Worm (Caenorhabditis elegans) whole organism, L1 larva: ENCODE data around the gene vglu-2.

Source experiments
- C04F5.9 ChIP-seq: sonication (generic microtip); optimal IDR thresholded peaks from 2 replicates; lab custom pipeline; 2016; ENCODE audit warnings: missing genetic modification characterization, missing compliant biosample characterization
- C16A3.4 ChIP-seq: fragments of 150-350 bp; optimal IDR thresholded peaks from 2 replicates; lab custom pipeline; 2014; ENCODE audit warnings: missing biosample characterization, missing genetic modification characterization
- C34B4.2 ChIP-seq: sonication (generic microtip); optimal IDR thresholded peaks from 2 replicates; lab custom pipeline; 2017; ENCODE audit warnings: mild to moderate bottlenecking, missing genetic modification characterization, missing compliant biosample characterization
- Y116A8C.19 ChIP-seq: sonication (generic microtip); optimal IDR thresholded peaks from 2 replicates; lab custom pipeline; 2016; ENCODE audit warnings: missing compliant biosample characterization, missing genetic modification characterization, borderline replicate concordance
- aly-2 ChIP-seq: fragments of 150-350 bp; optimal IDR thresholded peaks from 2 replicates; lab custom pipeline; 2014; ENCODE audit warnings: missing biosample characterization, missing genetic modification characterization
- ceh-63 ChIP-seq: fragments of 200-800 bp; sonication (Bioruptor generic); optimal IDR thresholded peaks from 2 replicates; lab custom pipeline; 2018; ENCODE audit warnings: mild to moderate bottlenecking, missing genetic modification characterization, missing compliant biosample characterization
- ceh-8 ChIP-seq: fragments of 200-800 bp; sonication (Bioruptor generic); optimal IDR thresholded peaks from 2 replicates; lab custom pipeline; 2018; ENCODE audit warnings: mild to moderate bottlenecking, missing genetic modification characterization, moderate library complexity, missing compliant biosample characterization
- ceh-90 ChIP-seq: sonication (generic microtip); optimal IDR thresholded peaks from 2 replicates; lab custom pipeline; 2016; ENCODE audit warnings: missing genetic modification characterization, missing compliant biosample characterization
- ces-1 ChIP-seq: fragments of 150-350 bp; optimal IDR thresholded peaks from 2 replicates; lab custom pipeline; 2014; ENCODE audit warnings: missing biosample characterization, missing genetic modification reagents, missing genetic modification characterization
- dpl-1 ChIP-seq, 3 experiments: fragments of 150-350 bp in 2 of 3; sonication (generic microtip) in 1 of 3; optimal IDR thresholded peaks; 2 replicates each; lab custom pipeline; 2014 to 2017; ENCODE audit warnings: missing biosample characterization in 3 of 3, missing genetic modification characterization in 3 of 3, missing genetic modification reagents in 3 of 3
- efl-1 ChIP-seq, 4 experiments: fragments of 150-350 bp; optimal IDR thresholded peaks in 3 of 4; peaks in 1 of 4; 1 replicate in 1 of 4; 2 replicates in 3 of 4; lab custom pipeline; 2014; ENCODE audit warnings: missing biosample characterization in 2 of 4, missing genetic modification characterization in 2 of 4, missing genetic modification reagents in 2 of 4
- efl-3 ChIP-seq: fragments of 200-800 bp; sonication (Bioruptor generic); optimal IDR thresholded peaks from 2 replicates; lab custom pipeline; 2018; ENCODE audit warnings: mild to moderate bottlenecking, missing genetic modification characterization, missing compliant biosample characterization
- egl-13 ChIP-seq: sonication (generic microtip); optimal IDR thresholded peaks from 2 replicates; lab custom pipeline; 2016; ENCODE audit warnings: missing genotype, missing genetic modification reagents, missing genetic modification characterization, missing compliant biosample characterization
- egl-27 ChIP-seq, 2 experiments: fragments of 150-350 bp in 1 of 2; sonication (generic microtip); optimal IDR thresholded peaks; 3 replicates each; lab custom pipeline; 2017 to 2018; ENCODE audit warnings: missing biosample characterization in 2 of 2, missing genetic modification characterization in 2 of 2, missing genetic modification reagents in 2 of 2
- elt-2 ChIP-seq: sonication (generic microtip); optimal IDR thresholded peaks from 2 replicates; lab custom pipeline; 2016; ENCODE audit warnings: missing genetic modification characterization, mild to moderate bottlenecking, inconsistent platforms, missing compliant biosample characterization, missing genetic modification reagents
- elt-3 ChIP-seq, 6 experiments: fragments of 150-350 bp in 1 of 6; sonication (generic microtip); optimal IDR thresholded peaks; 2 replicates each; lab custom pipeline; 2017 to 2018; ENCODE audit warnings: missing biosample characterization in 6 of 6, missing genetic modification characterization in 6 of 6, inconsistent platforms in 1 of 6
- ets-5 ChIP-seq: fragments of 200-800 bp; sonication (Bioruptor generic); IDR thresholded peaks from 2 replicates; pipeline ENCODE4 v1.3.6; 2022; ENCODE audit warnings: missing genetic modification characterization, missing compliant biosample characterization
- fkh-10 ChIP-seq: sonication (generic microtip); optimal IDR thresholded peaks from 2 replicates; lab custom pipeline; 2017; ENCODE audit warnings: missing biosample characterization, missing genetic modification reagents, missing genetic modification characterization
- hlh-17 ChIP-seq: fragments of 200-800 bp; sonication (Bioruptor generic); optimal IDR thresholded peaks from 2 replicates; lab custom pipeline; 2018; ENCODE audit warnings: missing genetic modification characterization, mild to moderate bottlenecking, missing compliant biosample characterization, moderate library complexity, borderline replicate concordance
- irx-1 ChIP-seq: sonication (generic microtip); optimal IDR thresholded peaks from 2 replicates; lab custom pipeline; 2016; ENCODE audit warnings: missing genetic modification characterization, missing compliant biosample characterization
- jun-1 ChIP-seq: fragments of 150-350 bp; optimal IDR thresholded peaks from 2 replicates; lab custom pipeline; 2014; ENCODE audit warnings: missing biosample characterization, missing genetic modification reagents, missing genetic modification characterization
- lin-14 ChIP-seq: fragments of 200-800 bp; sonication (Bioruptor generic); optimal IDR thresholded peaks from 2 replicates; lab custom pipeline; 2018; ENCODE audit warnings: mild to moderate bottlenecking, missing genetic modification characterization, moderate library complexity, missing compliant biosample characterization
- lin-15B ChIP-seq: fragments of 150-350 bp; sonication (generic microtip); optimal IDR thresholded peaks from 3 replicates; lab custom pipeline; 2014; ENCODE audit warnings: missing biosample characterization, missing genetic modification characterization
- lin-39 ChIP-seq: fragments of 150-350 bp; optimal IDR thresholded peaks from 2 replicates; lab custom pipeline; 2014; ENCODE audit warnings: missing biosample characterization, missing genetic modification reagents, missing genetic modification characterization
- lir-3 ChIP-seq: sonication (generic microtip); optimal IDR thresholded peaks from 2 replicates; lab custom pipeline; 2016; ENCODE audit warnings: mild to moderate bottlenecking, missing genetic modification characterization, moderate library complexity, missing compliant biosample characterization; ENCODE audit not compliant: poor library complexity
- mab-9 ChIP-seq: fragments of 200-800 bp; sonication (Bioruptor generic); IDR thresholded peaks from 2 replicates; pipeline ENCODE4 v1.3.6; 2022; ENCODE audit warnings: missing genetic modification reagents, missing genetic modification characterization, missing compliant biosample characterization
- nhr-12 ChIP-seq: sonication (generic microtip); optimal IDR thresholded peaks from 2 replicates; lab custom pipeline; 2017; ENCODE audit warnings: missing biosample characterization, missing genetic modification characterization
- nhr-19 ChIP-seq: fragments of 200-800 bp; sonication (Bioruptor generic); conservative IDR thresholded peaks from 2 replicates; pipeline ENCODE4 v1.3.6; 2022; ENCODE audit warnings: missing genetic modification characterization, missing compliant biosample characterization
- nhr-237 ChIP-seq: fragments of 150-350 bp; optimal IDR thresholded peaks from 2 replicates; lab custom pipeline; 2014; ENCODE audit warnings: missing biosample characterization, missing genetic modification characterization
- nhr-47 ChIP-seq: sonication (generic microtip); optimal IDR thresholded peaks from 2 replicates; lab custom pipeline; 2016; ENCODE audit warnings: mild to moderate bottlenecking, missing genetic modification characterization, moderate library complexity, missing compliant biosample characterization
- nhr-71 ChIP-seq: sonication (generic microtip); optimal IDR thresholded peaks from 2 replicates; lab custom pipeline; 2016; ENCODE audit warnings: mild to moderate bottlenecking, missing genetic modification characterization, moderate library complexity, missing compliant biosample characterization
- nhr-77 ChIP-seq: fragments of 150-350 bp; optimal IDR thresholded peaks from 2 replicates; lab custom pipeline; 2014; ENCODE audit warnings: missing biosample characterization, missing genetic modification characterization
- nhr-90 ChIP-seq: sonication (generic microtip); optimal IDR thresholded peaks from 2 replicates; lab custom pipeline; 2016; ENCODE audit warnings: mild to moderate bottlenecking, missing genetic modification characterization, missing compliant biosample characterization; ENCODE audit not compliant: poor library complexity
- pag-3 ChIP-seq: sonication (generic microtip); optimal IDR thresholded peaks from 2 replicates; lab custom pipeline; 2017; ENCODE audit warnings: missing genetic modification characterization, mild to moderate bottlenecking, missing compliant biosample characterization, antibody characterized with exemption, borderline replicate concordance; ENCODE audit not compliant: insufficient read depth
- pax-3 ChIP-seq: fragments of 200-800 bp; sonication (Bioruptor generic); optimal IDR thresholded peaks from 2 replicates; lab custom pipeline; 2018; ENCODE audit warnings: mild to moderate bottlenecking, missing genetic modification characterization, moderate library complexity, missing compliant biosample characterization
- pqm-1 ChIP-seq: sonication (generic microtip); optimal IDR thresholded peaks from 3 replicates; lab custom pipeline; 2017; ENCODE audit warnings: missing biosample characterization, missing genetic modification characterization
- rnt-1 ChIP-seq: sonication (generic microtip); optimal IDR thresholded peaks from 2 replicates; lab custom pipeline; 2016; ENCODE audit warnings: mild to moderate bottlenecking, missing genetic modification characterization, moderate library complexity, missing compliant biosample characterization
- snu-23 ChIP-seq: sonication (generic microtip); optimal IDR thresholded peaks from 2 replicates; lab custom pipeline; 2016; ENCODE audit warnings: missing genetic modification characterization, missing compliant biosample characterization
- sptf-1 ChIP-seq: fragments of 150-350 bp; optimal IDR thresholded peaks from 2 replicates; lab custom pipeline; 2014; ENCODE audit warnings: missing biosample characterization, missing genetic modification characterization
- sup-37 ChIP-seq: fragments of 200-800 bp; sonication (Bioruptor generic); optimal IDR thresholded peaks from 2 replicates; lab custom pipeline; 2018; ENCODE audit warnings: mild to moderate bottlenecking, missing genetic modification characterization, missing compliant biosample characterization
- tbx-2 ChIP-seq: sonication (generic microtip); optimal IDR thresholded peaks from 2 replicates; lab custom pipeline; 2016; ENCODE audit warnings: missing genetic modification characterization, missing compliant biosample characterization
- unc-130 ChIP-seq: fragments of 150-350 bp; optimal IDR thresholded peaks from 2 replicates; lab custom pipeline; 2017; ENCODE audit warnings: missing biosample characterization, missing genetic modification characterization, inconsistent platforms
- unc-30 ChIP-seq: sonication (generic microtip); optimal IDR thresholded peaks from 2 replicates; lab custom pipeline; 2017; ENCODE audit warnings: missing biosample characterization, missing genetic modification characterization
- unc-86 ChIP-seq: sonication (generic microtip); optimal IDR thresholded peaks from 2 replicates; lab custom pipeline; 2016; ENCODE audit warnings: missing genetic modification characterization, missing compliant biosample characterization
- unc-98 ChIP-seq: fragments of 200-800 bp; sonication (Bioruptor generic); IDR thresholded peaks from 2 replicates; pipeline ENCODE4 v1.3.6; 2022; ENCODE audit warnings: missing genetic modification characterization, missing compliant biosample characterization
- vab-15 ChIP-seq: sonication (generic microtip); optimal IDR thresholded peaks from 2 replicates; lab custom pipeline; 2017; ENCODE audit warnings: missing genotype, mild to moderate bottlenecking, missing genetic modification characterization, missing compliant biosample characterization
- xbp-1 ChIP-seq: sonication (generic microtip); optimal IDR thresholded peaks from 2 replicates; lab custom pipeline; 2016; ENCODE audit warnings: missing genetic modification characterization, missing compliant biosample characterization
- zip-4 ChIP-seq: fragments of 200-800 bp; sonication (Bioruptor generic); optimal IDR thresholded peaks from 2 replicates; lab custom pipeline; 2018; ENCODE audit warnings: mild to moderate bottlenecking, missing genetic modification characterization, moderate library complexity, missing compliant biosample characterization
- ztf-11 ChIP-seq, 2 experiments: sonication (generic microtip); optimal IDR thresholded peaks; 2 replicates each; lab custom pipeline; 2016 to 2017; ENCODE audit warnings: missing genetic modification characterization in 2 of 2, missing biosample characterization in 1 of 2, missing compliant biosample characterization in 1 of 2

The vglu-2 gene

ce11 chrIII:10328565-10329541, 33.9 kb downstream of the vglu-2 start (continued):
- TF ChIP-seq ztf-11 (tag; optimal IDR thresholded peaks at IDR 0.05; lab: Kevin White, UChicago) = no peak
- TF ChIP-seq tbx-2 (tag; lab: Kevin White, UChicago) = no peak
- TF ChIP-seq C34B4.2 (tag; lab: Kevin White, UChicago) = no peak
- TF ChIP-seq ces-1 = no peak
- peak; percentile 54 for TF ChIP-seq lin-14
- no peak for TF ChIP-seq C16A3.4
- no peak for TF ChIP-seq unc-86 (tag; lab: Kevin White, UChicago)
- no peak for TF ChIP-seq ceh-8
- no peak for TF ChIP-seq hlh-17 (GFP tag; lab: Kevin White, UChicago)
- TF ChIP-seq nhr-12 (tag; lab: Kevin White, UChicago) = no peak
- TF ChIP-seq nhr-237 = no peak
- no peak for TF ChIP-seq mab-9
- TF ChIP-seq aly-2 = no peak
- TF ChIP-seq elt-2 (tag; lab: Kevin White, UChicago) = no peak
- TF ChIP-seq elt-3 (tag; optimal IDR thresholded peaks at IDR 0.05; lab: Kevin White, UChicago) = no peak
- no peak for TF ChIP-seq sup-37 (GFP tag; lab: Kevin White, UChicago)
- TF ChIP-seq dpl-1 (GFP tag; optimal IDR thresholded peaks at IDR 0.05; lab: Kevin White, UChicago) = no peak
- no peak for TF ChIP-seq pqm-1 (tag; lab: Kevin White, UChicago)
- no peak for TF ChIP-seq ceh-90 (tag; lab: Kevin White, UChicago)
- TF ChIP-seq efl-1 (optimal IDR thresholded peaks at IDR 0.05; lab: Kevin White, UChicago) = peak in 1 of 2 experiments; percentile 15
- no peak for TF ChIP-seq efl-1 (GFP tag; optimal IDR thresholded peaks at IDR 0.05 in 1 of 2; lab: Kevin White, UChicago)
- TF ChIP-seq nhr-19 (GFP tag; lab: Robert Waterston, UW) = no peak
- TF ChIP-seq nhr-47 (tag; lab: Kevin White, UChicago) = no peak
- no peak for TF ChIP-seq unc-98
- TF ChIP-seq fkh-10 (GFP tag; lab: Kevin White, UChicago) = no peak
- TF ChIP-seq nhr-90 (tag; lab: Kevin White, UChicago) = no peak
- TF ChIP-seq egl-13 (tag; lab: Kevin White, UChicago) = no peak
- TF ChIP-seq irx-1 (tag; lab: Kevin White, UChicago) = no peak
- TF ChIP-seq lin-39 (tag; lab: Kevin White, UChicago) = no peak
- TF ChIP-seq zip-4 = no peak
- peak; percentile 27 for TF ChIP-seq nhr-71 (tag; lab: Kevin White, UChicago)
- TF ChIP-seq efl-3 = no peak
- TF ChIP-seq snu-23 (GFP tag; lab: Kevin White, UChicago) = peak; percentile 35
- TF ChIP-seq nhr-77 (tag; lab: Kevin White, UChicago) = no peak
- TF ChIP-seq unc-30 (tag; lab: Kevin White, UChicago) = no peak
- no peak for TF ChIP-seq xbp-1
- no peak for TF ChIP-seq lin-15B
- no peak for TF ChIP-seq C04F5.9 (tag; lab: Kevin White, UChicago)
- TF ChIP-seq unc-130 (tag; lab: Kevin White, UChicago) = no peak
- TF ChIP-seq sptf-1 = no peak
- TF ChIP-seq Y116A8C.19 (tag; lab: Kevin White, UChicago) = no peak
- no peak for TF ChIP-seq pax-3 (tag; lab: Kevin White, UChicago)
- no peak for TF ChIP-seq ceh-63 (GFP tag; lab: Kevin White, UChicago)
- TF ChIP-seq vab-15 (tag; lab: Kevin White, UChicago) = no peak
- no peak for TF ChIP-seq lir-3 (tag; lab: Kevin White, UChicago)
- TF ChIP-seq ets-5 (GFP tag; lab: Robert Waterston, UW) = no peak
- TF ChIP-seq rnt-1 (tag; lab: Kevin White, UChicago) = no peak
- peak in 1 of 2 experiments; percentile 35 for TF ChIP-seq egl-27 (tag; optimal IDR thresholded peaks at IDR 0.05; lab: Kevin White, UChicago)
- TF ChIP-seq pag-3 = no peak
- TF ChIP-seq jun-1 = no peak
